Worm (Caenorhabditis elegans) whole organism, L1 larva: Measurements from ENCODE around the gene C16H3.3.

Experiments used
- blmp-1 ChIP-seq: fragments of 150-350 bp; optimal IDR thresholded peaks from 2 replicates; lab custom pipeline; 2014; ENCODE audit warnings: missing biosample characterization, missing genetic modification characterization
- egl-27 ChIP-seq, 2 experiments: fragments of 150-350 bp in 1 of 2; sonication (generic microtip); optimal IDR thresholded peaks; 3 replicates each; lab custom pipeline; 2017 to 2018; ENCODE audit warnings: missing biosample characterization in 2 of 2, missing genetic modification characterization in 2 of 2, missing genetic modification reagents in 2 of 2
- nhr-237 ChIP-seq: fragments of 150-350 bp; optimal IDR thresholded peaks from 2 replicates; lab custom pipeline; 2014; ENCODE audit warnings: missing biosample characterization, missing genetic modification characterization
- sox-4 ChIP-seq: sonication (generic microtip); optimal IDR thresholded peaks from 2 replicates; lab custom pipeline; 2016; ENCODE audit warnings: missing genetic modification characterization, missing compliant biosample characterization
- unc-62 ChIP-seq: fragments of 150-350 bp; optimal IDR thresholded peaks from 2 replicates; lab custom pipeline; 2014; ENCODE audit warnings: missing biosample characterization, missing genetic modification reagents, missing genetic modification characterization

- no peak for TF ChIP-seq sox-4 (tag; lab: Kevin White, UChicago)
- peak; percentile 21 for TF ChIP-seq blmp-1 (tag; lab: Kevin White, UChicago)
- TF ChIP-seq nhr-237, result no peak
- no peak for TF ChIP-seq unc-62
- no peak for TF ChIP-seq egl-27 (tag; optimal IDR thresholded peaks at IDR 0.05; lab: Kevin White, UChicago)
These were observed 24.4 kb upstream of the C16H3.3 start for ce11 chrX:17634245-17634644.
